Worm (Caenorhabditis elegans) whole organism, L1 larva: ENCODE data around the gene clec-119.

Experiments used
- ama-1 ChIP-seq: fragments of 150-350 bp; optimal IDR thresholded peaks from 2 replicates; lab custom pipeline; 2014
- blmp-1 ChIP-seq: fragments of 150-350 bp; optimal IDR thresholded peaks from 2 replicates; lab custom pipeline; 2014; ENCODE audit warnings: missing biosample characterization, missing genetic modification characterization
- elt-2 ChIP-seq: sonication (generic microtip); optimal IDR thresholded peaks from 2 replicates; lab custom pipeline; 2016; ENCODE audit warnings: missing genetic modification characterization, mild to moderate bottlenecking, inconsistent platforms, missing compliant biosample characterization, missing genetic modification reagents
- fkh-8 ChIP-seq: sonication (generic microtip); optimal IDR thresholded peaks from 2 replicates; lab custom pipeline; 2016; ENCODE audit warnings: mild to moderate bottlenecking, missing genetic modification characterization, missing compliant biosample characterization
- jun-1 ChIP-seq: fragments of 150-350 bp; optimal IDR thresholded peaks from 2 replicates; lab custom pipeline; 2014; ENCODE audit warnings: missing biosample characterization, missing genetic modification reagents, missing genetic modification characterization
- mdl-1 ChIP-seq, 2 experiments: fragments of 150-350 bp; optimal IDR thresholded peaks; 2 replicates each; lab custom pipeline; 2014 to 2017; ENCODE audit warnings: missing biosample characterization in 2 of 2, missing genetic modification characterization in 2 of 2, inconsistent platforms in 1 of 2
- nhr-12 ChIP-seq: sonication (generic microtip); optimal IDR thresholded peaks from 2 replicates; lab custom pipeline; 2017; ENCODE audit warnings: missing biosample characterization, missing genetic modification characterization
- snu-23 ChIP-seq: sonication (generic microtip); optimal IDR thresholded peaks from 2 replicates; lab custom pipeline; 2016; ENCODE audit warnings: missing genetic modification characterization, missing compliant biosample characterization
- tbx-2 ChIP-seq: sonication (generic microtip); optimal IDR thresholded peaks from 2 replicates; lab custom pipeline; 2016; ENCODE audit warnings: missing genetic modification characterization, missing compliant biosample characterization
- unc-86 ChIP-seq: sonication (generic microtip); optimal IDR thresholded peaks from 2 replicates; lab custom pipeline; 2016; ENCODE audit warnings: missing genetic modification characterization, missing compliant biosample characterization

ce11 chrII:1256742-1257141 lies 1.0 kb downstream of the clec-119 start:
- TF ChIP-seq ama-1 (lab: Kevin White, UChicago) (no peak), elt-2 (tag; lab: Kevin White, UChicago) (no peak), mdl-1 (tag; optimal IDR thresholded peaks at IDR 0.05; lab: Kevin White, UChicago) (no peak), fkh-8 (tag; lab: Kevin White, UChicago) (no peak), snu-23 (no peak), jun-1 (no peak), unc-86 (tag; lab: Kevin White, UChicago) (no peak), tbx-2 (tag; lab: Kevin White, UChicago) (no peak), nhr-12 (tag; lab: Kevin White, UChicago) (no peak), blmp-1 (no peak)
